Fruit fly (Drosophila melanogaster) whole organism, pupa: Measurements from ENCODE around the gene CG43060.

Experiments used
- CG10348 ChIP-seq: fragments of 200-800 bp; sonication (Bioruptor generic); IDR thresholded peaks from 2 replicates; pipeline ENCODE4 v1.3.6; 2022; ENCODE audit warnings: missing biosample characterization, missing genetic modification characterization
- CG12605 ChIP-seq: fragments of 200-800 bp; sonication (Bioruptor generic); IDR thresholded peaks from 2 replicates; pipeline ENCODE4 v1.3.6; 2022; ENCODE audit warnings: missing biosample characterization, missing genetic modification characterization
- CG13204 ChIP-seq: fragments of 200-800 bp; sonication (Bioruptor generic); optimal IDR thresholded peaks from 2 replicates; lab custom pipeline; 2018; ENCODE audit warnings: missing biosample characterization, mild to moderate bottlenecking, missing genetic modification characterization, moderate library complexity
- CG14655 ChIP-seq: fragments of 200-800 bp; sonication (Bioruptor generic); optimal IDR thresholded peaks from 3 replicates; lab custom pipeline; 2017; ENCODE audit warnings: mild to moderate bottlenecking, missing biosample characterization, missing genetic modification reagents, missing genetic modification characterization
- CG15710 ChIP-seq: fragments of 200-800 bp; sonication (Bioruptor generic); optimal IDR thresholded peaks from 2 replicates; lab custom pipeline; 2018; ENCODE audit warnings: missing biosample characterization, mild to moderate bottlenecking, missing genetic modification characterization, moderate library complexity
- CG17806 ChIP-seq: fragments of 200-800 bp; sonication (Bioruptor generic); optimal IDR thresholded peaks from 2 replicates; lab custom pipeline; 2018; ENCODE audit warnings: missing biosample characterization, mild to moderate bottlenecking, missing genetic modification characterization, moderate library complexity
- CG32121 ChIP-seq: fragments of 200-800 bp; sonication (Bioruptor generic); IDR thresholded peaks from 2 replicates; pipeline ENCODE4 v1.3.6; 2022; ENCODE audit warnings: missing biosample characterization, missing genetic modification characterization
- CG34367 ChIP-seq: fragments of 200-800 bp; sonication (Bioruptor generic); optimal IDR thresholded peaks from 2 replicates; lab custom pipeline; 2018; ENCODE audit warnings: missing biosample characterization, mild to moderate bottlenecking, missing genetic modification characterization
- CG4496 ChIP-seq: fragments of 200-800 bp; sonication (Bioruptor generic); IDR thresholded peaks from 3 replicates; pipeline ENCODE4 v1.3.6; 2022; ENCODE audit warnings: missing biosample characterization, missing genetic modification characterization
- CG8159 ChIP-seq: fragments of 200-800 bp; sonication (Bioruptor generic); optimal IDR thresholded peaks from 3 replicates; lab custom pipeline; 2018; ENCODE audit warnings: missing biosample characterization, mild to moderate bottlenecking, missing genetic modification characterization, moderate library complexity
- CG8301 ChIP-seq: fragments of 200-800 bp; sonication (Bioruptor generic); optimal IDR thresholded peaks from 2 replicates; lab custom pipeline; 2018; ENCODE audit warnings: missing biosample characterization, mild to moderate bottlenecking, missing genetic modification characterization
- CG9948 ChIP-seq: fragments of 200-800 bp; sonication (Bioruptor generic); optimal IDR thresholded peaks from 2 replicates; lab custom pipeline; 2018; ENCODE audit warnings: missing biosample characterization, mild to moderate bottlenecking, missing genetic modification characterization, moderate library complexity
- D1 ChIP-seq: fragments of 200-800 bp; sonication (Bioruptor generic); optimal IDR thresholded peaks from 2 replicates; lab custom pipeline; 2018; ENCODE audit warnings: missing biosample characterization, mild to moderate bottlenecking, missing genetic modification characterization, moderate library complexity
- EcR ChIP-seq: fragments of 200-800 bp; sonication (Bioruptor generic); optimal IDR thresholded peaks from 3 replicates; lab custom pipeline; 2019; ENCODE audit warnings: missing biosample characterization, missing genetic modification characterization, mild to moderate bottlenecking, moderate library complexity, missing genetic modification reagents
- Ets98B ChIP-seq: fragments of 200-800 bp; sonication (Bioruptor generic); IDR thresholded peaks from 2 replicates; pipeline ENCODE4 v1.3.6; 2022; ENCODE audit warnings: missing biosample characterization, missing genetic modification characterization
- Pif1A ChIP-seq: fragments of 200-800 bp; sonication (Bioruptor generic); optimal IDR thresholded peaks from 3 replicates; lab custom pipeline; 2016; ENCODE audit warnings: missing biosample characterization, missing genetic modification characterization
- Pif1B ChIP-seq: fragments of 200-800 bp; sonication (Bioruptor generic); optimal IDR thresholded peaks from 3 replicates; lab custom pipeline; 2016; ENCODE audit warnings: missing biosample characterization, missing genetic modification characterization
- Snoo ChIP-seq: fragments of 200-800 bp; sonication (Bioruptor generic); optimal IDR thresholded peaks from 3 replicates; lab custom pipeline; 2017; ENCODE audit warnings: missing biosample characterization, mild to moderate bottlenecking, missing genetic modification characterization, inconsistent platforms
- fd96Ca ChIP-seq: fragments of 200-800 bp; sonication (Bioruptor generic); IDR thresholded peaks from 3 replicates; pipeline ENCODE4 v1.3.6; 2022; ENCODE audit warnings: missing biosample characterization, missing genetic modification characterization
- gl ChIP-seq: fragments of 200-800 bp; sonication (Bioruptor generic); optimal IDR thresholded peaks from 2 replicates; lab custom pipeline; 2018; ENCODE audit warnings: missing biosample characterization, mild to moderate bottlenecking, missing genetic modification characterization
- rn ChIP-seq: fragments of 200-800 bp; sonication (Bioruptor generic); IDR thresholded peaks from 2 replicates; pipeline ENCODE4 v1.3.6; 2022; ENCODE audit warnings: missing biosample characterization, missing genetic modification characterization

CG43060 gene

dm6 chr3R:8001074-8001669 lies 39.9 kb upstream of the CG43060 start, which contains the start of the genes Kmn2 and CG2698:
Gene Kmn2 (minus strand): TSS chr3R:8001309.
Gene CG2698 (plus strand): TSS chr3R:8001562.
- peak; percentile 95 for TF ChIP-seq CG12605 (GFP tag; lab: Robert Waterston, UW)
- no peak for TF ChIP-seq CG13204 (GFP tag; lab: Kevin White, UChicago)
- peak; percentile 61 for TF ChIP-seq EcR
- TF ChIP-seq Snoo (tag; lab: Kevin White, UChicago) = peak; percentile 95
- peak; percentile 93 for TF ChIP-seq CG10348
- TF ChIP-seq D1 = peak; percentile 80
- peak; percentile 93 for TF ChIP-seq Pif1A
- TF ChIP-seq CG9948 (tag; lab: Kevin White, UChicago) = peak; percentile 93
- TF ChIP-seq CG34367 = peak; percentile 92
- peak; percentile 99 for TF ChIP-seq CG4496 (GFP tag; lab: Robert Waterston, UW)
- TF ChIP-seq CG8159 (tag; lab: Kevin White, UChicago) = peak; percentile 96
- TF ChIP-seq fd96Ca = peak; percentile 96
- TF ChIP-seq CG15710 (tag; lab: Kevin White, UChicago) = peak; percentile 95
- TF ChIP-seq CG14655 = peak; percentile 94
- peak; percentile 97 for TF ChIP-seq Ets98B (GFP tag; lab: Robert Waterston, UW)
- peak; percentile 97 for TF ChIP-seq rn (GFP tag; lab: Robert Waterston, UW)
- TF ChIP-seq CG32121 (GFP tag; lab: Robert Waterston, UW) = peak; percentile 97
- TF ChIP-seq CG17806 (tag; lab: Kevin White, UChicago) = peak; percentile 93
- peak; percentile 94 for TF ChIP-seq CG8301
- TF ChIP-seq Pif1B (GFP tag; lab: Kevin White, UChicago) = peak; percentile 94
- TF ChIP-seq gl (tag; lab: Kevin White, UChicago) = peak; percentile 79

- TF ChIP-seq D1 (no peak), CG13204 (GFP tag; lab: Kevin White, UChicago) (no peak), CG8301 (no peak), Pif1B (GFP tag; lab: Kevin White, UChicago) (no peak), CG14655 (no peak), CG12605 (GFP tag; lab: Robert Waterston, UW) (peak; percentile 87), CG8159 (tag; lab: Kevin White, UChicago) (no peak), EcR (peak; percentile 54), fd96Ca (no peak), CG34367 (no peak)
Observed at dm6 chr3R:8007595-8008255, 33.3 kb upstream of the CG43060 start, which contains the start of gene CG2767. Gene CG2767 (minus strand): TSS chr3R:8008110.

dm6 chr3R:8009080-8009620 lies 31.9 kb upstream of the CG43060 start, which contains the start of the genes CG11052 and CG3223:
Gene CG11052 (minus strand): TSS chr3R:8009297.
Gene CG3223 (plus strand): TSS chr3R:8009400.
- TF ChIP-seq CG8301 (no peak), CG15710 (tag; lab: Kevin White, UChicago) (no peak), Pif1A (no peak), CG4496 (GFP tag; lab: Robert Waterston, UW) (peak; percentile 36; the same call in 1 of the 3 replicates), D1 (no peak), EcR (peak; percentile 94), Ets98B (GFP tag; lab: Robert Waterston, UW) (0 out of 2 replicates have a peak, but pooled peaks have one; percentile 6), Snoo (tag; lab: Kevin White, UChicago) (peak; percentile 17), CG12605 (GFP tag; lab: Robert Waterston, UW) (no peak), CG34367 (no peak), CG17806 (tag; lab: Kevin White, UChicago) (no peak), CG13204 (GFP tag; lab: Kevin White, UChicago) (no peak), CG32121 (GFP tag; lab: Robert Waterston, UW) (no peak), CG9948 (tag; lab: Kevin White, UChicago) (no peak)

DNA sequence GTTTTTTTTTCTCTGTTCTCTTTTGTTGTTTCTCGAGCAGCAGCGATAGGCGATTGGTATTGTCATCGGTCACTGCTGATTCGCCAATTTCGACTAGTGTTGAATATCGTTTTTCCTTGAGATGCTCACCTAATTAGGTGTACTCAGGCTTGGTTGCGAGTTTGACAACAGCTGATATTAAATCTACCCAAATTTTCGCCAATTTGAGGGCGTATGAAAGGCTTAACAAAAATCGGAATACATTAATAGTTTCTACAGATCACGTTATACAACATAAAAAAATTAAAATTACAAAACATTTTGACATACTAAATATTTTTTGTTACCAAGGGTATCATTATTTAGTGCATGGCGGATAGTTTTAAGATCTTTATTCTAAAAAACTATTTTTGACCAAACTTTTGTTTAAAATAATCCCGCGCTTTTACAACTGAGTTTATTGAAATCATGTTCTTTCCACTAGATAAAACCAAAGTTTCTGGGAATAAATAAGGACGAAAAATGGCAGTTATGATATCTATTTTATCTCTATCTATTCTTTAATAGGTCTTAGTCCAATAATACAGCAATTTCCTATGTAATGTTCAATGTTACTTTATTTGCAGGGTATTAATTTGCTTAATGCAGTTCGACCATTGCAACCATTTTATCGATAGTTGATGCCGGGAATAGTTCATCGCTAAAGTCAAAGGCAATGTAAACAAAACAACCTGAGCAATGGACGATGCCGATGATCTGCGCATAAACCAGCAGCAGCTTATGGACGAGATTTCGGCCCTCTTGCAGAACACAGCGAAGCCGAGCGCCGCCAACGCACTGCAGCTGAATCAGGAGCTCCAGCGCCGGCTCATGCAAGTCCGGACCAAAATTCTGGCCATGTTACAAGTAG lies 27.7 kb upstream of the CG43060 start, which contains the start of the genes CG10435 and Pbp95:
TSS of gene CG10435 (minus strand) at position 81 of the 889 bp plus-strand sequence.
TSS of gene Pbp95 (plus strand) at position 671 of the 889 bp plus-strand sequence.
- no peak for TF ChIP-seq Pif1A
- TF ChIP-seq Ets98B (GFP tag; lab: Robert Waterston, UW) = peak; percentile 50
- TF ChIP-seq Pif1B (GFP tag; lab: Kevin White, UChicago) = no peak
- no peak for TF ChIP-seq CG32121 (GFP tag; lab: Robert Waterston, UW)
- TF ChIP-seq CG8159 (tag; lab: Kevin White, UChicago) = no peak
- peak; percentile 66 for TF ChIP-seq CG4496 (GFP tag; lab: Robert Waterston, UW)
- no peak for TF ChIP-seq Snoo (tag; lab: Kevin White, UChicago)
- 0 out of 2 replicates have a peak, but pooled peaks have one; percentile 11 for TF ChIP-seq rn (GFP tag; lab: Robert Waterston, UW)
- peak; percentile 69; the same call in 2 of the 3 replicates for TF ChIP-seq fd96Ca
- TF ChIP-seq CG17806 (tag; lab: Kevin White, UChicago) = peak; percentile 4
- no peak for TF ChIP-seq CG10348
- TF ChIP-seq CG15710 (tag; lab: Kevin White, UChicago) = no peak
- no peak for TF ChIP-seq CG34367
